Fruit fly (Drosophila melanogaster): Measurements from ENCODE around the gene CG17568.

Gene CG17568

DNA sequence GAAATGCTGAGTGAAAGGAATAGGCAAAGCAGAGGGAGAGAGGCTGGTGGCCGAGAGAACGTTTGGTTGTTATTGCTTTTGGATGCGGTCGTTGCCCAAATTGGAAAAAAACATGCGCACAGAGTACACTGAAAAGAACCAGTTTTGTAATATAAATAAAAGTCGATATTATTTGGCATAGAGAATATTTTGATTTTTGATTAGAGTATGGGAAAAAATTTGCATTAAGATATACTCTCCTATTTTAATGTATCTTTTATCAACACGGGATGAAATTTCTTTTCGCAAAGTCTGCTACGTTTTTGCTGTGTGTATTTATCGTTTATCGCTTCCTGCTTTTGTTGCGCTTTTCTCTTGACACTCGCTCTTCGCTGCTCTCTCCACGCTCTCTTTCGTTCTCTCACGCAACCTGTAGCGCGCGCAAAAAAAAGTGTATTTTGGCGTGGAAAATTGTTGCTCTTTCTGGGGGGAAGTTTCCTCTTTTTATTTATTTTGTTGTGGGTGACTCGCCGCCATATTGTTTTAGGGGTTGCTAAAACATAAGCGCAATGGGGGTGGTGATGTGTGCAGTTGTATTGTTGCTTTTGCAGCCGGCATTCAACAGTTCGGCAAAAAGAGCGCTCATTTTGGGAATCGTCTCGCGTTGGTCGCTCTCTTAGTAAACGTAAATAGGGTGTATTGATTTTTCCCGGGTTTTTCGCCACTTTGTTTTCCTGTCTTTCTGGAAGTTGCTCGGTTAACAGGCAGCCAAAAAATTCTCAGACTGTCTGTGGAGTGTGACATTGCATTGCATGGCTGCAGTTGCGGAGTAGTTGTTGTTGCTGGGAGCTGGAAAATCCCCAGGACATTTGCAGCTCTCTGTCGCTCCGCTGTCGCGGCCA is 16.3 kb downstream of the CG17568 start (continued):
- TF ChIP-seq CG6254 (GFP tag; optimal IDR thresholded peaks at IDR 0.05) (peak; percentile 95), fd3F (GFP tag; optimal IDR thresholded peaks at IDR 0.05) (peak; percentile 89), ase (GFP tag; IDR thresholded peaks at IDR 0.05) (peak; percentile 97), CG4617 (GFP tag; optimal IDR thresholded peaks at IDR 0.05; ENCODE audit: borderline replicate concordance) (peak; percentile 89), CG2875 (GFP tag; optimal IDR thresholded peaks at IDR 0.05) (peak; percentile 98), CG7271 (tag; optimal IDR thresholded peaks at IDR 0.05) (peak; percentile 93), CG6683 (GFP tag; optimal IDR thresholded peaks at IDR 0.05) (peak; percentile 93), lab (GFP tag; optimal IDR thresholded peaks at IDR 0.05) (peak; percentile 99), D (optimal IDR thresholded peaks at IDR 0.05) (no peak), D (GFP tag; optimal IDR thresholded peaks at IDR 0.05) (peak; percentile 97), CG6813 (GFP tag; optimal IDR thresholded peaks at IDR 0.05) (peak; percentile 98), CG30403 (GFP tag; optimal IDR thresholded peaks at IDR 0.05) (peak; percentile 97), Hr51 (GFP tag; optimal IDR thresholded peaks at IDR 0.05) (peak; percentile 92 to 97), GATAe (GFP tag; conservative IDR thresholded peaks at IDR 0.05) (peak; percentile 90), trem (tag; optimal IDR thresholded peaks at IDR 0.05) (peak; percentile 95), CHES-1-like (GFP tag; optimal IDR thresholded peaks at IDR 0.05) (peak; percentile 92), sug (tag; optimal IDR thresholded peaks at IDR 0.05) (peak; percentile 88), CG9727 (GFP tag; optimal IDR thresholded peaks at IDR 0.05) (peak; percentile 96), onecut (GFP tag; IDR thresholded peaks at IDR 0.05) (peak; percentile 96), CG17385 (GFP tag; optimal IDR thresholded peaks at IDR 0.05) (peak; percentile 93), Dfd (GFP tag; optimal IDR thresholded peaks at IDR 0.05) (no peak), CG2889 (GFP tag; IDR thresholded peaks at IDR 0.05) (peak; percentile 94), CG1233 (GFP tag; optimal IDR thresholded peaks at IDR 0.05) (peak; percentile 94), hbn (GFP tag; IDR thresholded peaks at IDR 0.05; ENCODE audit: partially characterized antibody) (no peak), CG12942 (GFP tag; optimal IDR thresholded peaks at IDR 0.05) (peak; percentile 96), CG11398 (GFP tag; optimal IDR thresholded peaks at IDR 0.05) (peak; percentile 80), CG14050 (GFP tag; IDR thresholded peaks at IDR 0.05) (peak; percentile 93), corto (GFP tag; optimal IDR thresholded peaks at IDR 0.05) (peak; percentile 87), Side (GFP tag; optimal IDR thresholded peaks at IDR 0.05) (peak; percentile 96), Hmr (GFP tag; optimal IDR thresholded peaks at IDR 0.05) (peak; percentile 97), nerfin-2 (GFP tag; IDR thresholded peaks at IDR 0.05; ENCODE audit: partially characterized antibody) (no peak), CG43689 (GFP tag; IDR thresholded peaks at IDR 0.05) (peak; percentile 92), gcm (GFP tag; optimal IDR thresholded peaks at IDR 0.05) (peak; percentile 96), CG17912 (GFP tag; optimal IDR thresholded peaks at IDR 0.05) (peak; percentile 67), Doc3 (GFP tag; IDR thresholded peaks at IDR 0.05; ENCODE audit: partially characterized antibody) (no peak), Dad (GFP tag; optimal IDR thresholded peaks at IDR 0.05) (peak; percentile 87), CG2120 (GFP tag; optimal IDR thresholded peaks at IDR 0.05) (peak; percentile 97), vvl (GFP tag; IDR thresholded peaks at IDR 0.05) (peak; percentile 99), fd102C (GFP tag; optimal IDR thresholded peaks at IDR 0.05) (peak; percentile 53), MTF-1 (GFP tag; optimal IDR thresholded peaks at IDR 0.05; ENCODE audit: borderline replicate concordance) (peak; percentile 95), CG3065 (GFP tag; optimal IDR thresholded peaks at IDR 0.05) (peak; percentile 85), Dp (GFP tag; optimal IDR thresholded peaks at IDR 0.05) (peak; percentile 7), gt (GFP tag; IDR thresholded peaks at IDR 0.05) (peak; percentile 91), fu2 (GFP tag; optimal IDR thresholded peaks at IDR 0.05) (peak; percentile 86), CG14441 (GFP tag; IDR thresholded peaks at IDR 0.05) (peak; percentile 98), H2.0 (GFP tag; IDR thresholded peaks at IDR 0.05) (peak; percentile 96), CG17359 (tag; optimal IDR thresholded peaks at IDR 0.05) (peak; percentile 99), odd (GFP tag; optimal IDR thresholded peaks at IDR 0.05) (peak; percentile 94)
